Fruit fly (Drosophila melanogaster): ENCODE measurements around the gene CG2233.

CG2233 gene

dm6 chrX:8038934-8039333, 1.6 kb upstream of the CG2233 start (continued):
- TF ChIP-seq CoRest (tag; optimal IDR thresholded peaks at IDR 0.05) (no peak), CG12155 (GFP tag; optimal IDR thresholded peaks at IDR 0.05) (no peak), pan (optimal IDR thresholded peaks at IDR 0.05) (no peak), pan (GFP tag; optimal IDR thresholded peaks at IDR 0.05 in 1 of 2, IDR thresholded peaks at IDR 0.05 in 1 of 2) (no peak), CG12219 (GFP tag; optimal IDR thresholded peaks at IDR 0.05) (no peak), CG33557 (GFP tag; optimal IDR thresholded peaks at IDR 0.05) (peak; percentile 27), ind (GFP tag; optimal IDR thresholded peaks at IDR 0.05) (no peak), Adf1 (GFP tag; IDR thresholded peaks at IDR 0.05) (no peak), CG3995 (GFP tag; optimal IDR thresholded peaks at IDR 0.05) (no peak), gcm (GFP tag; optimal IDR thresholded peaks at IDR 0.05) (peak; percentile 71), Kr (GFP tag; optimal IDR thresholded peaks at IDR 0.05) (peak; percentile 38), Xbp1 (GFP tag; optimal IDR thresholded peaks at IDR 0.05) (no peak)

dm6 chrX:8021245-8021644, 16.1 kb downstream of the CG2233 start, which contains the start of gene CG15333:
Gene CG15333 (minus strand): TSS chrX:8021345.
- TF ChIP-seq cato (GFP tag; optimal IDR thresholded peaks at IDR 0.05; ENCODE audit: borderline replicate concordance): no peak
- TF ChIP-seq CG6175 (GFP tag; IDR thresholded peaks at IDR 0.05): no peak
- no peak for TF ChIP-seq CG9797 (GFP tag; optimal IDR thresholded peaks at IDR 0.05)
- no peak for TF ChIP-seq hkb (optimal IDR thresholded peaks at IDR 0.05)
- TF ChIP-seq hkb (GFP tag; IDR thresholded peaks at IDR 0.05): no peak
- TF ChIP-seq CG18619 (GFP tag; optimal IDR thresholded peaks at IDR 0.05): no peak
- TF ChIP-seq Fer3 (tag; optimal IDR thresholded peaks at IDR 0.05): no peak
- no peak for TF ChIP-seq luna (GFP tag; optimal IDR thresholded peaks at IDR 0.05)
- TF ChIP-seq HLH3B (GFP tag; IDR thresholded peaks at IDR 0.05): no peak
- TF ChIP-seq croc (GFP tag; conservative IDR thresholded peaks at IDR 0.05): no peak
- TF ChIP-seq CG7839 (tag; optimal IDR thresholded peaks at IDR 0.05): no peak
- no peak for TF ChIP-seq ftz-f1 (GFP tag; optimal IDR thresholded peaks at IDR 0.05)
- TF ChIP-seq Ets65A (GFP tag): no peak
- TF ChIP-seq CG2199 (GFP tag; IDR thresholded peaks at IDR 0.05): no peak
- TF ChIP-seq CG15514 (GFP tag; optimal IDR thresholded peaks at IDR 0.05): no peak

dm6 chrX:7995171-7995747, 42.1 kb downstream of the CG2233 start, which contains the start of gene Tbh:
Gene Tbh (plus strand): TSS chrX:7995697.
- TF ChIP-seq unpg (GFP tag; optimal IDR thresholded peaks at IDR 0.05) (peak; percentile 16), slbo (GFP tag; IDR thresholded peaks at IDR 0.05) (peak; percentile 50), Hmr (GFP tag; optimal IDR thresholded peaks at IDR 0.05) (peak; percentile 67), CG31441 (GFP tag; IDR thresholded peaks at IDR 0.05) (peak; percentile 45), Six4 (GFP tag; optimal IDR thresholded peaks at IDR 0.05) (no peak), Kr (GFP tag; optimal IDR thresholded peaks at IDR 0.05) (no peak), PHDP (tag; optimal IDR thresholded peaks at IDR 0.05) (peak; percentile 28), CG3838 (GFP tag; optimal IDR thresholded peaks at IDR 0.05) (no peak), en (GFP tag; optimal IDR thresholded peaks at IDR 0.05) (no peak), gem (tag; optimal IDR thresholded peaks at IDR 0.05) (peak; percentile 52), org-1 (GFP tag; optimal IDR thresholded peaks at IDR 0.05) (peak; percentile 33), Drgx (GFP tag; IDR thresholded peaks at IDR 0.05) (peak; percentile 30; the same call in 1 of the 2 replicates), CG8944 (GFP tag; optimal IDR thresholded peaks at IDR 0.05) (no peak), CG8478 (optimal IDR thresholded peaks at IDR 0.05) (no peak), CG8359 (GFP tag; optimal IDR thresholded peaks at IDR 0.05; ENCODE audit: borderline replicate concordance) (no peak), dysf (GFP tag; IDR thresholded peaks at IDR 0.05) (peak; percentile 56; the same call in 1 of the 3 replicates), hbn (GFP tag; IDR thresholded peaks at IDR 0.05; ENCODE audit: partially characterized antibody) (no peak), Med (GFP tag) (peak; percentile 78), Sox100B (GFP tag; optimal IDR thresholded peaks at IDR 0.05) (peak; percentile 54), CG11456 (GFP tag; IDR thresholded peaks at IDR 0.05) (no peak), CG15514 (GFP tag; optimal IDR thresholded peaks at IDR 0.05) (peak; percentile 41), oc (tag; optimal IDR thresholded peaks at IDR 0.05) (no peak), CG4328 (GFP tag; optimal IDR thresholded peaks at IDR 0.05) (no peak), CG12942 (GFP tag; optimal IDR thresholded peaks at IDR 0.05) (no peak), da (GFP tag; optimal IDR thresholded peaks at IDR 0.05) (no peak)

Data from whole organism, embryonic.